Fruit fly (Drosophila melanogaster) Kc167 (cell line): ENCODE results near the gene Snapin.

Experiments used
- Myc ChIP-seq: fragments of >200 bp; optimal IDR thresholded peaks from 2 replicates; lab custom pipeline; 2017; ENCODE audit warnings: missing external identifiers
- h ChIP-seq: fragments of >200 bp; optimal IDR thresholded peaks from 3 replicates; lab custom pipeline; 2018; ENCODE audit warnings: missing external identifiers
- insv ChIP-seq: fragments of >200 bp; optimal IDR thresholded peaks from 3 replicates; lab custom pipeline; 2018; ENCODE audit warnings: missing external identifiers
- psq ChIP-seq: fragments of >200 bp; optimal IDR thresholded peaks from 2 replicates; lab custom pipeline; 2017; ENCODE audit warnings: missing external identifiers
- ttk ChIP-seq: sonication (Bioruptor generic); optimal IDR thresholded peaks from 2 replicates; lab custom pipeline; 2017; ENCODE audit warnings: missing external identifiers

- TF ChIP-seq ttk (lab: Kevin White, UChicago) (no peak), psq (lab: Kevin White, UChicago) (no peak), insv (no peak), Myc (lab: Kevin White, UChicago) (no peak), h (lab: Kevin White, UChicago) (no peak)
These were observed 6.3 kb upstream of the Snapin start, which contains the start of the genes Snx21 and aph-1 for dm6 chr2L:2765659-2766373.
